Worm (Caenorhabditis elegans): ENCODE results near the gene T09A5.4.
A peak's percentile ranks its signal among the peaks of the same experiment; 100 is the strongest.

T09A5.4 gene

ce11 chrII:7809358-7809914 is 36.5 kb upstream of the T09A5.4 start:
- TF ChIP-seq ceh-36 (tag; optimal IDR thresholded peaks at IDR 0.05): peak; percentile 4
- no peak for TF ChIP-seq hnd-1 (tag; optimal IDR thresholded peaks at IDR 0.05)
- peak; percentile 58 for TF ChIP-seq hmg-4 (GFP tag; optimal IDR thresholded peaks at IDR 0.05)
- no peak for TF ChIP-seq ama-1 (optimal IDR thresholded peaks at IDR 0.05)
- TF ChIP-seq tra-4 (tag; optimal IDR thresholded peaks at IDR 0.05): peak; percentile 3
- no peak for TF ChIP-seq sea-1 (GFP tag; conservative IDR thresholded peaks at IDR 0.05)
- no peak for TF ChIP-seq ets-7 (tag; optimal IDR thresholded peaks at IDR 0.05)
- TF ChIP-seq ceh-13 (GFP tag; optimal IDR thresholded peaks at IDR 0.05): no peak
- TF ChIP-seq scrt-1 (GFP tag; IDR thresholded peaks at IDR 0.05): no peak

- TF ChIP-seq hmg-4 (GFP tag; optimal IDR thresholded peaks at IDR 0.05) (no peak), hnd-1 (tag; optimal IDR thresholded peaks at IDR 0.05) (no peak), tbx-37 (GFP tag; conservative IDR thresholded peaks at IDR 0.05) (no peak), tbx-11 (GFP tag; IDR thresholded peaks at IDR 0.05) (no peak), pes-1 (GFP tag; IDR thresholded peaks at IDR 0.05) (no peak), F13C5.2 (tag; optimal IDR thresholded peaks at IDR 0.05) (no peak), ceh-36 (tag; optimal IDR thresholded peaks at IDR 0.05) (no peak), ama-1 (optimal IDR thresholded peaks at IDR 0.05) (no peak), scrt-1 (GFP tag; IDR thresholded peaks at IDR 0.05) (no peak), ets-7 (tag; optimal IDR thresholded peaks at IDR 0.05) (no peak), tra-4 (tag; optimal IDR thresholded peaks at IDR 0.05) (no peak), flt-1 (GFP tag; IDR thresholded peaks at IDR 0.05) (no peak), sea-1 (GFP tag; conservative IDR thresholded peaks at IDR 0.05) (no peak), aly-1 (tag; optimal IDR thresholded peaks at IDR 0.05) (no peak), B0310.2 (tag; optimal IDR thresholded peaks at IDR 0.05) (no peak)
Observed at ce11 chrII:7810162-7810868, 35.7 kb upstream of the T09A5.4 start.

ce11 chrII:7810869-7811543 is 35.0 kb upstream of the T09A5.4 start, which contains the start of gene cki-1:
Gene cki-1 (plus strand): TSS chrII:7811240.
- TF ChIP-seq B0310.2 (tag; optimal IDR thresholded peaks at IDR 0.05) (peak; percentile 44), sea-1 (GFP tag; conservative IDR thresholded peaks at IDR 0.05) (0 out of 2 replicates have a peak, but pooled peaks have one; percentile 49), scrt-1 (GFP tag; IDR thresholded peaks at IDR 0.05) (0 out of 2 replicates have a peak, but pooled peaks have one; percentile 43), hmg-4 (GFP tag; optimal IDR thresholded peaks at IDR 0.05) (peak; percentile 72), ceh-36 (tag; optimal IDR thresholded peaks at IDR 0.05) (peak; percentile 36), flt-1 (GFP tag; IDR thresholded peaks at IDR 0.05) (0 out of 2 replicates have a peak, but pooled peaks have one; percentile 40), pes-1 (GFP tag; IDR thresholded peaks at IDR 0.05) (peak; percentile 50), aly-1 (tag; optimal IDR thresholded peaks at IDR 0.05) (peak; percentile 81), tbx-37 (GFP tag; conservative IDR thresholded peaks at IDR 0.05) (no peak), tra-4 (tag; optimal IDR thresholded peaks at IDR 0.05) (no peak), F13C5.2 (tag; optimal IDR thresholded peaks at IDR 0.05) (no peak)

ce11 chrII:7812332-7812731 is 33.7 kb upstream of the T09A5.4 start:
- TF ChIP-seq hmbx-1 (tag; optimal IDR thresholded peaks at IDR 0.05) (peak; percentile 3), pes-1 (GFP tag; IDR thresholded peaks at IDR 0.05) (no peak), B0310.2 (tag; optimal IDR thresholded peaks at IDR 0.05) (peak; percentile 46), aly-1 (tag; optimal IDR thresholded peaks at IDR 0.05) (no peak), sea-1 (GFP tag; conservative IDR thresholded peaks at IDR 0.05) (no peak; the same call in 1 of the 2 replicates), ets-7 (tag; optimal IDR thresholded peaks at IDR 0.05) (no peak), hnd-1 (tag; optimal IDR thresholded peaks at IDR 0.05) (no peak), F13C5.2 (tag; optimal IDR thresholded peaks at IDR 0.05) (no peak), ama-1 (optimal IDR thresholded peaks at IDR 0.05) (no peak), ceh-36 (tag; optimal IDR thresholded peaks at IDR 0.05) (peak; percentile 34), hmg-4 (GFP tag; optimal IDR thresholded peaks at IDR 0.05) (peak; percentile 29), tbx-37 (GFP tag; conservative IDR thresholded peaks at IDR 0.05) (no peak), scrt-1 (GFP tag; IDR thresholded peaks at IDR 0.05) (no peak), tra-4 (tag; optimal IDR thresholded peaks at IDR 0.05) (no peak), ceh-13 (GFP tag; optimal IDR thresholded peaks at IDR 0.05) (no peak), tbx-11 (GFP tag; IDR thresholded peaks at IDR 0.05) (no peak), flt-1 (GFP tag; IDR thresholded peaks at IDR 0.05) (no peak)

ce11 chrII:7813237-7813636 is 32.7 kb upstream of the T09A5.4 start:
- TF ChIP-seq sea-1 (GFP tag; conservative IDR thresholded peaks at IDR 0.05) (0 out of 2 replicates have a peak, but pooled peaks have one; percentile 40), tbx-37 (GFP tag; conservative IDR thresholded peaks at IDR 0.05) (no peak), hmg-4 (GFP tag; optimal IDR thresholded peaks at IDR 0.05) (peak; percentile 46)

- TF ChIP-seq hnd-1 (tag; optimal IDR thresholded peaks at IDR 0.05) (no peak), F13C5.2 (tag; optimal IDR thresholded peaks at IDR 0.05) (no peak), B0310.2 (tag; optimal IDR thresholded peaks at IDR 0.05) (no peak), pes-1 (GFP tag; IDR thresholded peaks at IDR 0.05) (no peak), ets-7 (tag; optimal IDR thresholded peaks at IDR 0.05) (no peak), hmbx-1 (tag; optimal IDR thresholded peaks at IDR 0.05) (no peak), tbx-11 (GFP tag; IDR thresholded peaks at IDR 0.05) (no peak), scrt-1 (GFP tag; IDR thresholded peaks at IDR 0.05) (no peak), hmg-4 (GFP tag; optimal IDR thresholded peaks at IDR 0.05) (no peak), ceh-36 (tag; optimal IDR thresholded peaks at IDR 0.05) (no peak), ceh-13 (GFP tag; optimal IDR thresholded peaks at IDR 0.05) (no peak), tbx-37 (GFP tag; conservative IDR thresholded peaks at IDR 0.05) (no peak), aly-1 (tag; optimal IDR thresholded peaks at IDR 0.05) (no peak), flt-1 (GFP tag; IDR thresholded peaks at IDR 0.05) (no peak), tra-4 (tag; optimal IDR thresholded peaks at IDR 0.05) (no peak), sea-1 (GFP tag; conservative IDR thresholded peaks at IDR 0.05) (no peak), ama-1 (optimal IDR thresholded peaks at IDR 0.05) (no peak)
Observed at ce11 chrII:7813645-7814044, 32.3 kb upstream of the T09A5.4 start.
